Worm (Caenorhabditis elegans): ENCODE measurements around the gene msrp-6.

The msrp-6 gene

DNA sequence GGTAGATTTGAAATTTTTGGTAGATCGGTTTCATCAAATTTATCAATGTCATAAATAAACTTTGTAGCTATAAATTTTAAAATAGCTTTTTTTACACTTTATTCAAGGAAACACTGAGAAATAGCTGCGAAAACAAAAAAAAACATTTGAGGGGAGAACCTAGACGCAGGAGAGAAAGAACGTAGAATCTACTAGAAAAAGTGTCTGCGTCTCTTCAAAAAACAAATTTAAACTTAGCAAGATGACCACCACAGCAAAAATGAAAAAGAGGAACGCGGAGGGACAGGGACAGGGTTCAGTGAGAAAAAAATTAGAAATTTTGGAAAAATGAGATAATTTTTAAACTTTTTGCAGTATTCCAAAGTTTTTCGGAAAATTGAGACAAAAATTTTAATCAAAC lies 29.8 kb downstream of the msrp-6 start:
- TF ChIP-seq F37D6.2 (tag; optimal IDR thresholded peaks at IDR 0.05), result no peak
- no peak for TF ChIP-seq mdt-29 (GFP tag; IDR thresholded peaks at IDR 0.05)
- no peak for TF ChIP-seq zfp-2 (tag; optimal IDR thresholded peaks at IDR 0.05)
- no peak for TF ChIP-seq arid-1 (GFP tag; conservative IDR thresholded peaks at IDR 0.05)
- TF ChIP-seq F26F4.8 (GFP tag; conservative IDR thresholded peaks at IDR 0.05), result no peak
- TF ChIP-seq ceh-20 (GFP tag; IDR thresholded peaks at IDR 0.05), result 0 out of 2 replicates have a peak, but pooled peaks have one; percentile 19
- TF ChIP-seq nhr-102 (tag; optimal IDR thresholded peaks at IDR 0.05), result no peak
- no peak for TF ChIP-seq daf-12 (tag; optimal IDR thresholded peaks at IDR 0.05)
- TF ChIP-seq dpl-1 (GFP tag; optimal IDR thresholded peaks at IDR 0.05), result no peak
- no peak for TF ChIP-seq F10B5.3 (tag; optimal IDR thresholded peaks at IDR 0.05)
- no peak for TF ChIP-seq daf-19 (GFP tag; conservative IDR thresholded peaks at IDR 0.05)
- no peak for TF ChIP-seq ces-1 (GFP tag; optimal IDR thresholded peaks at IDR 0.05)
- no peak for TF ChIP-seq F49E8.2 (tag; optimal IDR thresholded peaks at IDR 0.05; ENCODE audit: borderline replicate concordance)
- peak; percentile 19 for TF ChIP-seq nhr-11 (tag; optimal IDR thresholded peaks at IDR 0.05)
- TF ChIP-seq madf-5 (GFP tag; IDR thresholded peaks at IDR 0.05), result no peak
- no peak for TF ChIP-seq T26A8.4 (GFP tag; IDR thresholded peaks at IDR 0.05)
- TF ChIP-seq nhr-28 (tag; optimal IDR thresholded peaks at IDR 0.05), result peak; percentile 0
- no peak for TF ChIP-seq rbr-2 (tag; optimal IDR thresholded peaks at IDR 0.05)
- TF ChIP-seq lin-38 (GFP tag; IDR thresholded peaks at IDR 0.05), result no peak
- TF ChIP-seq zip-2 (tag; optimal IDR thresholded peaks at IDR 0.05), result no peak
- no peak for TF ChIP-seq ceh-28 (tag; optimal IDR thresholded peaks at IDR 0.05)
- TF ChIP-seq skn-1 (tag; optimal IDR thresholded peaks at IDR 0.05), result no peak
- no peak for TF ChIP-seq duxl-1 (tag; optimal IDR thresholded peaks at IDR 0.05; ENCODE audit: poor library complexity)
- peak; percentile 48; the same call in 1 of the 2 replicates for TF ChIP-seq hmg-1.1 (GFP tag; IDR thresholded peaks at IDR 0.05)
- no peak for TF ChIP-seq Y5F2A.4 (GFP tag; optimal IDR thresholded peaks at IDR 0.05)
- no peak for TF ChIP-seq aha-1 (tag)
- TF ChIP-seq zip-11 (GFP tag; IDR thresholded peaks at IDR 0.05), result no peak
- peak in 1 of 2 experiments; percentile 60 for TF ChIP-seq daf-16 (GFP tag; optimal IDR thresholded peaks at IDR 0.05)
- no peak for TF ChIP-seq daf-16 (tag; optimal IDR thresholded peaks at IDR 0.05)
- no peak for TF ChIP-seq nhr-42 (GFP tag; IDR thresholded peaks at IDR 0.05)
- no peak for TF ChIP-seq Y105C5A.15 (GFP tag; IDR thresholded peaks at IDR 0.05)
- no peak for TF ChIP-seq pqm-1 (tag; optimal IDR thresholded peaks at IDR 0.05)
- peak; percentile 10 for TF ChIP-seq hlh-11 (tag; optimal IDR thresholded peaks at IDR 0.05)
- no peak for TF ChIP-seq hlh-30 (tag; optimal IDR thresholded peaks at IDR 0.05; ENCODE audit: insufficient read depth)
- TF ChIP-seq zfp-3 (GFP tag; conservative IDR thresholded peaks at IDR 0.05), result no peak

DNA sequence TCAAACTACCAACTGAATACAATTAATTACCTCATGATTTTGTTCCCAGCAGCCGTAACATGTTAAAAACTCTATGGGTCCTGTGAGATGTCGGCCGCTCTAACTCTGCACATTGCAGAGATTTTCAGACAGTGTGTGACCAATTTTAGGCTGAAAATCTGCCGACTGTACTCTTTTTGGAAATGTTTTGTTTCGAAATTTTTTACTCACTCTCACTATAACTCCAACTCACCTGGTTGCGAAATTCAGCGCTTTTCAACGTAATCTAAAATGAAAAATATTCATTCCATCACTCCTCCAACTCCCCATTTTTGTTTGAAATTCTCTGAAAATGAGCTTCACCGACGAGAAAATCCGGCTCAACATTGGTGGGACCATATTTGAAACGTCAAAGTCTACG lies 30.3 kb downstream of the msrp-6 start, which contains the start of the genes F22E5.13 and F22E5.6:
Gene F22E5.13, minus strand, starts transcription at position 101 of the 400 bp plus-strand sequence.
Gene F22E5.6, plus strand, starts transcription at position 297 of the 400 bp plus-strand sequence.
- no peak for TF ChIP-seq nhr-76 (tag; optimal IDR thresholded peaks at IDR 0.05)
- no peak for TF ChIP-seq ceh-32 (tag; optimal IDR thresholded peaks at IDR 0.05; ENCODE audit: poor library complexity)
- TF ChIP-seq madf-9 (GFP tag; conservative IDR thresholded peaks at IDR 0.05), result no peak
- TF ChIP-seq F37D6.2 (tag; optimal IDR thresholded peaks at IDR 0.05), result no peak
- TF ChIP-seq spr-1 (tag; optimal IDR thresholded peaks at IDR 0.05), result no peak
- TF ChIP-seq nhr-48 (tag; optimal IDR thresholded peaks at IDR 0.05), result no peak
- no peak for TF ChIP-seq dmd-6 (GFP tag; IDR thresholded peaks at IDR 0.05)
- no peak for TF ChIP-seq tra-1 (GFP tag; IDR thresholded peaks at IDR 0.05)
- TF ChIP-seq php-3 (GFP tag; IDR thresholded peaks at IDR 0.05), result no peak
- TF ChIP-seq nhr-11 (tag; optimal IDR thresholded peaks at IDR 0.05), result no peak
- no peak for TF ChIP-seq ztf-7 (tag; optimal IDR thresholded peaks at IDR 0.05)
- no peak for TF ChIP-seq ceh-62 (tag; optimal IDR thresholded peaks at IDR 0.05)
- no peak for TF ChIP-seq nhr-10 (tag; optimal IDR thresholded peaks at IDR 0.05)
- TF ChIP-seq hmg-1.1 (GFP tag; IDR thresholded peaks at IDR 0.05), result no peak
- TF ChIP-seq ztf-11 (tag; optimal IDR thresholded peaks at IDR 0.05), result no peak
- no peak for TF ChIP-seq snpc-4 (tag; optimal IDR thresholded peaks at IDR 0.05)
- TF ChIP-seq mdt-29 (GFP tag; IDR thresholded peaks at IDR 0.05), result no peak
- no peak for TF ChIP-seq Y5F2A.4 (GFP tag; optimal IDR thresholded peaks at IDR 0.05)
- no peak for TF ChIP-seq T26A8.4 (GFP tag; IDR thresholded peaks at IDR 0.05)
- no peak for TF ChIP-seq hlh-30 (tag; optimal IDR thresholded peaks at IDR 0.05; ENCODE audit: insufficient read depth)
